Worm (Caenorhabditis elegans) whole organism, L4 larva: ENCODE results near the gene F38A1.9.

Experiments
- F26F4.8 ChIP-seq: fragments of 200-800 bp; sonication (Bioruptor generic); conservative IDR thresholded peaks from 2 replicates; pipeline ENCODE4 v1.3.6; 2022; ENCODE audit warnings: missing genetic modification characterization, missing compliant biosample characterization
- F37D6.2 ChIP-seq: sonication (generic microtip); optimal IDR thresholded peaks from 2 replicates; lab custom pipeline; 2016; ENCODE audit warnings: mild to moderate bottlenecking, missing genetic modification characterization, missing compliant biosample characterization
- F49E8.2 ChIP-seq: sonication (generic microtip); optimal IDR thresholded peaks from 2 replicates; lab custom pipeline; 2016; ENCODE audit warnings: missing compliant biosample characterization, mild to moderate bottlenecking, missing genetic modification characterization, borderline replicate concordance
- T26A8.4 ChIP-seq: fragments of 200-800 bp; sonication (Bioruptor generic); IDR thresholded peaks from 2 replicates; pipeline ENCODE4 v1.3.6; 2022; ENCODE audit warnings: missing genetic modification characterization, missing compliant biosample characterization
- Y105C5A.15 ChIP-seq: fragments of 200-800 bp; sonication (Bioruptor generic); IDR thresholded peaks from 2 replicates; pipeline ENCODE4 v1.3.6; 2022; ENCODE audit warnings: missing genetic modification characterization, missing compliant biosample characterization
- ZK546.5 ChIP-seq, 2 experiments: sonication (generic microtip); optimal IDR thresholded peaks; 2 replicates each; lab custom pipeline; 2017; ENCODE audit warnings: missing biosample characterization in 2 of 2, missing genetic modification characterization in 2 of 2
- aha-1 ChIP-seq: fragments of 150-350 bp; peaks from one replicate; lab custom pipeline; 2014; ENCODE audit warnings: missing biosample characterization, missing genetic modification characterization
- ceh-20 ChIP-seq: fragments of 200-800 bp; sonication (Bioruptor generic); IDR thresholded peaks from 2 replicates; pipeline ENCODE4 v1.3.6; 2022; ENCODE audit warnings: missing genetic modification reagents, missing genetic modification characterization, missing compliant biosample characterization
- ceh-28 ChIP-seq: fragments of 150-350 bp; optimal IDR thresholded peaks from 2 replicates; lab custom pipeline; 2014; ENCODE audit warnings: missing biosample characterization, missing genetic modification reagents, missing genetic modification characterization
- ceh-32 ChIP-seq: sonication (generic microtip); optimal IDR thresholded peaks from 2 replicates; lab custom pipeline; 2016; ENCODE audit warnings: mild to moderate bottlenecking, missing genetic modification characterization, missing compliant biosample characterization; ENCODE audit not compliant: poor library complexity
- ceh-44 ChIP-seq: fragments of 200-800 bp; sonication (Bioruptor generic); IDR thresholded peaks from 2 replicates; pipeline ENCODE4 v1.3.6; 2022; ENCODE audit warnings: missing genetic modification reagents, missing genetic modification characterization, missing compliant biosample characterization
- cey-2 ChIP-seq: sonication (generic microtip); optimal IDR thresholded peaks from 3 replicates; lab custom pipeline; 2017; ENCODE audit warnings: missing genetic modification characterization, mild to moderate bottlenecking, missing compliant biosample characterization, antibody characterized with exemption, borderline replicate concordance; ENCODE audit not compliant: insufficient read depth
- daf-19 ChIP-seq: fragments of 200-800 bp; sonication (Bioruptor generic); conservative IDR thresholded peaks from 2 replicates; pipeline ENCODE4 v1.3.6; 2022; ENCODE audit warnings: missing genetic modification characterization, missing compliant biosample characterization
- dmd-6 ChIP-seq: fragments of 200-800 bp; sonication (Bioruptor generic); IDR thresholded peaks from 2 replicates; pipeline ENCODE4 v1.3.6; 2022; ENCODE audit warnings: missing genetic modification reagents, missing genetic modification characterization, missing compliant biosample characterization
- dmd-8 ChIP-seq: fragments of 200-800 bp; sonication (Bioruptor generic); IDR thresholded peaks from 2 replicates; pipeline ENCODE4 v1.3.6; 2022; ENCODE audit warnings: missing genetic modification characterization, missing compliant biosample characterization
- dmd-9 ChIP-seq: fragments of 200-800 bp; sonication (Bioruptor generic); IDR thresholded peaks from 2 replicates; pipeline ENCODE4 v1.3.6; 2022; ENCODE audit warnings: missing genetic modification reagents, missing genetic modification characterization, missing compliant biosample characterization
- hlh-11 ChIP-seq: fragments of 200-800 bp; sonication (Bioruptor generic); optimal IDR thresholded peaks from 2 replicates; lab custom pipeline; 2018; ENCODE audit warnings: mild to moderate bottlenecking, missing genetic modification characterization, missing compliant biosample characterization
- hlh-30 ChIP-seq: sonication (generic microtip); optimal IDR thresholded peaks from 2 replicates; lab custom pipeline; 2017; ENCODE audit warnings: antibody characterized with exemption, mild to moderate bottlenecking, missing genetic modification characterization, missing compliant biosample characterization; ENCODE audit not compliant: insufficient read depth
- lin-15B ChIP-seq: fragments of 150-350 bp; sonication (generic microtip); optimal IDR thresholded peaks from 3 replicates; lab custom pipeline; 2014; ENCODE audit warnings: missing biosample characterization, missing genetic modification characterization
- lin-29 ChIP-seq: fragments of 200-800 bp; sonication (Bioruptor generic); IDR thresholded peaks from 2 replicates; pipeline ENCODE4 v1.3.6; 2022; ENCODE audit warnings: missing genetic modification reagents, missing genetic modification characterization, missing compliant biosample characterization
- lsy-2 ChIP-seq, 2 experiments: fragments of 150-350 bp in 1 of 2; sonication (generic microtip) in 1 of 2; optimal IDR thresholded peaks; 2 replicates each; lab custom pipeline; 2014 to 2017; ENCODE audit warnings: missing biosample characterization in 2 of 2, missing genetic modification characterization in 2 of 2
- madf-9 ChIP-seq: fragments of 200-800 bp; sonication (Bioruptor generic); conservative IDR thresholded peaks from 2 replicates; pipeline ENCODE4 v1.3.6; 2022; ENCODE audit warnings: missing genetic modification reagents, missing genetic modification characterization, missing compliant biosample characterization
- mdl-1 ChIP-seq, 2 experiments: fragments of 150-350 bp in 1 of 2; sonication (generic microtip) in 1 of 2; optimal IDR thresholded peaks; 2 replicates each; lab custom pipeline; 2014 to 2017; ENCODE audit warnings: missing biosample characterization in 2 of 2, missing genetic modification characterization in 2 of 2
- mep-1 ChIP-seq: fragments of 150-350 bp; sonication (generic microtip); optimal IDR thresholded peaks from 3 replicates; lab custom pipeline; 2014; ENCODE audit warnings: missing biosample characterization, missing genetic modification characterization
- mxl-3 ChIP-seq: fragments of 200-800 bp; sonication (Bioruptor generic); optimal IDR thresholded peaks from 2 replicates; lab custom pipeline; 2018; ENCODE audit warnings: mild to moderate bottlenecking, missing genetic modification characterization, missing compliant biosample characterization
- nhr-111 ChIP-seq: fragments of 200-800 bp; sonication (Bioruptor generic); optimal IDR thresholded peaks from 2 replicates; lab custom pipeline; 2018; ENCODE audit warnings: mild to moderate bottlenecking, missing genetic modification characterization, missing compliant biosample characterization
- nhr-48 ChIP-seq: sonication (generic microtip); optimal IDR thresholded peaks from 2 replicates; lab custom pipeline; 2016; ENCODE audit warnings: mild to moderate bottlenecking, missing genetic modification characterization, missing compliant biosample characterization
- nhr-77 ChIP-seq: fragments of 150-350 bp; optimal IDR thresholded peaks from 2 replicates; lab custom pipeline; 2014; ENCODE audit warnings: missing biosample characterization, missing genetic modification characterization
- saeg-2 ChIP-seq: fragments of 200-800 bp; sonication (Bioruptor generic); IDR thresholded peaks from 2 replicates; pipeline ENCODE4 v1.3.6; 2022; ENCODE audit warnings: missing genetic modification reagents, missing genetic modification characterization, missing compliant biosample characterization
- sdz-12 ChIP-seq: fragments of 200-800 bp; sonication (Bioruptor generic); optimal IDR thresholded peaks from 2 replicates; lab custom pipeline; 2018; ENCODE audit warnings: mild to moderate bottlenecking, missing genetic modification characterization, missing compliant biosample characterization
- snpc-4 ChIP-seq: fragments of 150-350 bp; optimal IDR thresholded peaks from 2 replicates; lab custom pipeline; 2014; ENCODE audit warnings: missing biosample characterization, missing genetic modification characterization
- spr-3 ChIP-seq: fragments of 200-800 bp; sonication (Bioruptor generic); optimal IDR thresholded peaks from 2 replicates; lab custom pipeline; 2018; ENCODE audit warnings: mild to moderate bottlenecking, missing genetic modification characterization, missing compliant biosample characterization
- unc-130 ChIP-seq: sonication (generic microtip); optimal IDR thresholded peaks from 2 replicates; lab custom pipeline; 2016; ENCODE audit warnings: missing genetic modification reagents, missing genetic modification characterization, missing compliant biosample characterization
- unc-62 ChIP-seq, 3 experiments: fragments of 150-350 bp in 1 of 3; sonication (generic microtip); optimal IDR thresholded peaks in 2 of 3; peaks in 1 of 3; 1 replicate in 1 of 3; 2 replicates in 2 of 3; lab custom pipeline; 2014 to 2017; ENCODE audit warnings: missing biosample characterization in 3 of 3, missing genetic modification characterization in 3 of 3, missing genetic modification reagents in 3 of 3, missing genotype in 1 of 3
- vab-7 ChIP-seq: fragments of 200-800 bp; sonication (Bioruptor generic); IDR thresholded peaks from 2 replicates; pipeline ENCODE4 v1.3.6; 2022; ENCODE audit warnings: missing genetic modification reagents, missing genetic modification characterization, missing compliant biosample characterization
- zfp-2 ChIP-seq: sonication (generic microtip); optimal IDR thresholded peaks from 2 replicates; lab custom pipeline; 2016; ENCODE audit warnings: mild to moderate bottlenecking, missing genetic modification characterization, missing compliant biosample characterization
- zip-11 ChIP-seq: fragments of 200-800 bp; sonication (Bioruptor generic); IDR thresholded peaks from 2 replicates; pipeline ENCODE4 v1.3.6; 2022; ENCODE audit warnings: missing genetic modification characterization, missing compliant biosample characterization

F38A1.9 gene

DNA sequence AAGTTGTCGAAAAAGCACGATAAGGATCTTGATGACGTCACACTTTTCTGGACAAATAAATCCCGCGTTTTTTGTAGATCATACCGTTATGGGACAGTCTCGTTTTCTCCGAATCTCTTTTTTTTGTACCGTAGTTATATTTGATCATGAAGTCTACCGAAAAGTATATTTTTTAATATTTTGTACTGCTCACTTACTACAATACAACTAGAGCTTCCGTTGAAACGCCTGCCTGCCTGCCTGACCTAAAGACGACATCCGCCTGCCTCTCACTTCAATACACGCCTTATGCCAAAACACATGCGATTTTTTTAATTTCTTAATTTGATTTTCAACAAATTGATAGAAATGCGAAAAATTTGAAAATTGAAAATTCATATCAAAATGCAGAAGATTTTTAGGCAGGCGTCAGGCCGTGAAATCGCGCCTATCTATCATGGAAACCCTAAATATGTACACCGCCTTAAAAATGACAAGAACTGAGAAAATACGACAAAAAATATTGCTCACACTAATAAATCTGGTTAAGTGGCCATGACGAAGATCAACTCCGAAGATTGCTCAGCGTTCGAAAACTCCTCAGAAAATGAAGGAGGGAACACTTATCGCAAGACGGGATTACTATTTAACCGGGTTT is 19.4 kb downstream of the F38A1.9 start, which contains the start of gene W09G12.8:
Gene W09G12.8, plus strand, starts transcription at position 587 of the 637 bp plus-strand sequence.
- no peak for TF ChIP-seq saeg-2 (GFP tag; lab: Robert Waterston, UW)
- TF ChIP-seq hlh-30: no peak
- TF ChIP-seq unc-62 (GFP tag; optimal IDR thresholded peaks at IDR 0.05 in 1 of 2; lab: Kevin White, UChicago): peak in 1 of 2 experiments; percentile 91
- no peak for TF ChIP-seq unc-62 (tag; optimal IDR thresholded peaks at IDR 0.05; lab: Kevin White, UChicago)

DNA sequence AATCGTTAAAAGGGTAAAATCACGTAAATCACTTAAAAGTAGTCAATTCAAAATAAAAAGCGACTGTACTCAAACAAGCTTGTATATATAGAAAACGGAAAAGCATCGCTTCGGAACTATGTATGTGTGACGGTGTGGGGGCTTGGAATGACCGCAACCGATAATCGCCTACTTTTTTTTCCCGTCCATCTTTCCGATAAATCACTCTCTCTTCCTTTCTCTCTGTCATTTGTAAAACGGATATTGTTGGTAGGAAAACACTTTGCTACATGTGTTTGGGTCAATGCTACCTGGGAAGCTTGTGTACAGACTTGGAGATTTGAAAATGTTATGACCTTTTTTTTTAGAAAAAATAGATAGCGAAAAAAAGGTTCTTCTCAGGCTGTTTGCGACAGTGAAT is 20.4 kb downstream of the F38A1.9 start:
- TF ChIP-seq cey-2 (tag; lab: Kevin White, UChicago) (no peak), aha-1 (tag; lab: Kevin White, UChicago) (peak; percentile 11), Y105C5A.15 (GFP tag; lab: Robert Waterston, UW) (no peak), ceh-32 (no peak)

DNA sequence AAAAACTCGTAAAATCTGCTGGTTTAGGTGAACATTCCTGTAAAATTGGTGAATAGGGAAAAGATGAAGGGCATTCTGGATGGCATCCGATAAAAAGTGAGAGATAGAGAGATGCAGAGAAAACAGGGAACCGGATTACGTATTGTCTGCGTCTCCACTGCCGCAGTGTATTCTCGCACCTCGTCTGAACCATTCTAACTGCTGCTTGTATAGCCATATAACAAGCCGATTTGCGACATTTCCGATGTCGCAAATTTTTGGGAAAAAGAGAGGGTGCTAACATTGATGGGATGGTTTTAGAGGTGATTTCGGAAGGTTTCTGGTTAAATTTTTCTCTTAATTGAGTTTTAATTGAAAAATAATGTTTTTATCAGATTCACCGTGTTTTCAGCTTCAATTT is 24.0 kb downstream of the F38A1.9 start, which contains the start of gene W09G12.10:
Gene W09G12.10, minus strand, starts transcription at position 121 of the 400 bp plus-strand sequence.
- no peak for TF ChIP-seq nhr-48 (tag; lab: Kevin White, UChicago)
- TF ChIP-seq F26F4.8 (GFP tag; lab: Robert Waterston, UW): no peak
- TF ChIP-seq F49E8.2 (tag; lab: Kevin White, UChicago): no peak
- TF ChIP-seq mdl-1 (tag; optimal IDR thresholded peaks at IDR 0.05; lab: Kevin White, UChicago): no peak
- no peak for TF ChIP-seq lsy-2 (tag; optimal IDR thresholded peaks at IDR 0.05; lab: Kevin White, UChicago)
- TF ChIP-seq unc-130: no peak
- no peak for TF ChIP-seq ceh-28 (tag; lab: Kevin White, UChicago)
- TF ChIP-seq madf-9 (GFP tag; lab: Robert Waterston, UW): no peak
- TF ChIP-seq dmd-8 (GFP tag; lab: Robert Waterston, UW): no peak
- TF ChIP-seq lin-29 (GFP tag; lab: Robert Waterston, UW): no peak
- no peak for TF ChIP-seq lin-15B (tag; lab: Kevin White, UChicago)

DNA sequence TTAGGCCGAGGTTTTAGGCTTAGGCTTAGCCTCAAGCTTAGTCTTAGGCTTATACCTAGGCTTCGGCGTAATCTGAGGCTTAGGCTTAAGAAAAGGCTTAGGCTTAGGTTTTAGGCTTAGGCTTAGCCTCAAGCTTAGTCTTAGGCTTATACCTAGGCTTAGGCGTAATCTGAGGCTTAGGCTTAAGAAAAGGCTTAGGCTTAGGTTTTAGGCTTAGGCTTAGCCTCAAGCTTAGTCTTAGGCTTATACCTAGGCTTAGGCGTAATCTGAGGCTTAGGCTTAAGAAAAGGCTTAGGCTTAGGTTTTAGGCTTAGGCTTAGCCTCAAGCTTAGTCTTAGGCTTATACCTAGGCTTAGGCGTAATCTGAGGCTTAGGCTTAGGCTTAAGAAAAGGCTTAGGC is 27.9 kb downstream of the F38A1.9 start:
- TF ChIP-seq T26A8.4 (GFP tag; lab: Robert Waterston, UW): 0 out of 2 replicates have a peak, but pooled peaks have one; percentile 24

DNA sequence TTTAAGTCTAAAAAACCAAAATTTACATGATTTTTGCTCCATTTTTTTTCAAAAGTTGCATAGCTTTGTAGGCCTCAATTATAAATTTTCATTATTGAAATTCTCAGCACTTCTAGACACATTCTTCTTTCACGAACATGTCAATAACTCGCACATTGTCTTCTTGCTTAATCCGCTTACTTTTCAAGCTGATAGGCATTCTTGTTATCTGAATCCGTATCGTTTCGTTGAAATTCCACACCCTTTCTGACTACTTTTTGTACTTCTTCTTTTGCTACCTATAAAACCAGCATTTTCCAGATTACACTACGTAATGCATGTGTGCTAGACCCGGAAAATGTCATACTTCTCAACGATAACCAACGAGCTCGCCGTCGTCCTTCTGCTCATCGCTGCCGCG is 28.9 kb downstream of the F38A1.9 start, which contains the start of gene W09G12.9:
Gene W09G12.9, plus strand, starts transcription at position 301 of the 400 bp plus-strand sequence.
- no peak for TF ChIP-seq lin-29 (GFP tag; lab: Robert Waterston, UW)
- peak; percentile 74 for TF ChIP-seq dmd-6 (GFP tag; lab: Robert Waterston, UW)

DNA sequence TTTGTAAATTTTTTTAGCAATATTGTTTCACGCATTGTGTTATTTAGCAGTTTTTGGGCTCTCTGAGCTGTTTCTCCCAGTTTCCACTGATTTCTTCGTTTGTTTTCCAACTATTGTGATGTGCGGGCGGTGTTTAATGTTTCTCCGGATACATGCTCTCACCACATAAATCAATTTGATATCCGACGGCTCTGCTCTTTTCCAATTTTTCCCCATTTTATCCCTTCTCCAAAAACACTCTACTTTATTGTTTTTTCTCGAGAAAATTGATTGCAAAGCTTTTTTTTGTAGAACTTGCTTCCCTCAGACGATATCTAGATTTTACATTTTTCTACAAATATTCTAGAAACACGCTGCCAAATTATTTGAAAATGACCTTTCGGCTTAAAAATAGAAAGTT is 29.6 kb downstream of the F38A1.9 start:
- peak; percentile 93 for TF ChIP-seq aha-1 (tag; lab: Kevin White, UChicago)
- no peak for TF ChIP-seq daf-19 (GFP tag; lab: Robert Waterston, UW)

DNA sequence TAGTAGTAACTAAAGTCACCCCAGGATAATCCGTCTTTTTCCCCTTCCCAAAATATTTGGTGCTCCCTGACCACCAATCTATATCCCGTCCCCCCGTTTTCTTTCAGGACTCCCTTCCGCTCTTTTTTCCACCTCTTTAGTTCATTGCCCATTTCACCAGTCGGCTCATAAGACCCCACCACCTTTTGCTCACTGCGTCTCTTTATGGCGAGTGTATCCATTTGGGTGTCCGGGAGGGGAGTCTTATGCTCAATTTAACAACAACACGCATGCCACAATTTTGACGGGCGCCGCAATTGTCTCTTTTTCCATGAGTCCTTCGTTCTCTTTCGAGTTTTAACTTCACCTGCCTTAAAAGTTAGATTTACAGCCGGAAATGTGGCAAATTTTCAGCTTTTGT is 32.0 kb downstream of the F38A1.9 start:
- TF ChIP-seq aha-1 (tag; lab: Kevin White, UChicago) (peak; percentile 15), mep-1 (tag; lab: Kevin White, UChicago) (peak; percentile 30), dmd-9 (no peak), zip-11 (GFP tag; lab: Robert Waterston, UW) (no peak), lin-15B (tag; lab: Kevin White, UChicago) (no peak), F37D6.2 (tag; lab: Kevin White, UChicago) (no peak), nhr-77 (no peak), ZK546.5 (tag; optimal IDR thresholded peaks at IDR 0.05; lab: Kevin White, UChicago) (no peak), vab-7 (GFP tag; lab: Robert Waterston, UW) (no peak), unc-62 (GFP tag; optimal IDR thresholded peaks at IDR 0.05 in 1 of 2; lab: Kevin White, UChicago) (peak in 1 of 2 experiments; percentile 45), unc-62 (tag; optimal IDR thresholded peaks at IDR 0.05; lab: Kevin White, UChicago) (no peak), nhr-111 (GFP tag; lab: Kevin White, UChicago) (no peak), zfp-2 (tag; lab: Kevin White, UChicago) (no peak), ceh-44 (no peak), ceh-32 (no peak), mxl-3 (GFP tag; lab: Kevin White, UChicago) (no peak), lin-29 (GFP tag; lab: Robert Waterston, UW) (no peak), spr-3 (GFP tag; lab: Kevin White, UChicago) (no peak), sdz-12 (GFP tag; lab: Kevin White, UChicago) (no peak), hlh-11 (tag; lab: Kevin White, UChicago) (no peak), snpc-4 (tag; lab: Kevin White, UChicago) (no peak), ceh-20 (GFP tag; lab: Robert Waterston, UW) (no peak)
